Worm (Caenorhabditis elegans): Measurements from ENCODE around the gene tofu-6.

The tofu-6 gene

ce11 chrII:5373275-5374047 is 47.6 kb upstream of the tofu-6 start, which contains the start of the genes agt-2 and F09E5.3 (continued):
- peak; percentile 78 for TF ChIP-seq ceh-88 (GFP tag; IDR thresholded peaks at IDR 0.05)

ce11 chrII:5374967-5375366 is 46.1 kb upstream of the tofu-6 start, which contains the start of gene algn-2:
TSS of gene algn-2 (plus strand) at chrII:5375267.
- TF ChIP-seq ceh-82 (tag; optimal IDR thresholded peaks at IDR 0.05) (no peak), elt-2 (tag; optimal IDR thresholded peaks at IDR 0.05) (peak; percentile 14)

ce11 chrII:5377467-5378238 is 43.4 kb upstream of the tofu-6 start, which contains the start of gene prdx-2:
TSS of gene prdx-2 (plus strand) at chrII:5378195.
- TF ChIP-seq fkh-8 (tag; optimal IDR thresholded peaks at IDR 0.05) (peak; percentile 18), blmp-1 (tag; optimal IDR thresholded peaks at IDR 0.05) (peak; percentile 88), C16A3.4 (tag; optimal IDR thresholded peaks at IDR 0.05) (no peak), elt-3 (tag; optimal IDR thresholded peaks at IDR 0.05) (no peak), lsy-2 (tag; optimal IDR thresholded peaks at IDR 0.05) (peak in 1 of 2 experiments; percentile 47), efl-1 (optimal IDR thresholded peaks at IDR 0.05) (no peak), efl-1 (GFP tag; optimal IDR thresholded peaks at IDR 0.05 in 1 of 2) (peak in 1 of 2 experiments; percentile 40)

ce11 chrII:5378239-5378521 is 42.9 kb upstream of the tofu-6 start:
- TF ChIP-seq nhr-71 (tag; optimal IDR thresholded peaks at IDR 0.05), result peak; percentile 64
- peak; percentile 80 for TF ChIP-seq nhr-85 (tag)
- TF ChIP-seq nhr-90 (tag; optimal IDR thresholded peaks at IDR 0.05; ENCODE audit: poor library complexity), result peak; percentile 25
- TF ChIP-seq elt-3 (tag; optimal IDR thresholded peaks at IDR 0.05), result peak in 1 of 6 experiments; percentile 37
- TF ChIP-seq skn-1 (tag; optimal IDR thresholded peaks at IDR 0.05), result peak; percentile 92
- TF ChIP-seq dpl-1 (GFP tag; optimal IDR thresholded peaks at IDR 0.05), result peak in 1 of 3 experiments; percentile 16
- peak; percentile 35 for TF ChIP-seq snu-23 (GFP tag; optimal IDR thresholded peaks at IDR 0.05)
- TF ChIP-seq xbp-1 (tag; optimal IDR thresholded peaks at IDR 0.05), result peak; percentile 13
- no peak for TF ChIP-seq ztf-4 (tag; optimal IDR thresholded peaks at IDR 0.05)
- no peak for TF ChIP-seq grh-1 (GFP tag; IDR thresholded peaks at IDR 0.05)
- TF ChIP-seq fkh-10 (GFP tag; optimal IDR thresholded peaks at IDR 0.05), result no peak
- peak; percentile 22 for TF ChIP-seq nhr-47 (tag; optimal IDR thresholded peaks at IDR 0.05)
- TF ChIP-seq nhr-20 (tag; optimal IDR thresholded peaks at IDR 0.05), result peak; percentile 60
- TF ChIP-seq lin-35 (GFP tag; optimal IDR thresholded peaks at IDR 0.05), result peak; percentile 13 to 47
- TF ChIP-seq lin-14 (GFP tag; optimal IDR thresholded peaks at IDR 0.05), result peak; percentile 17
- TF ChIP-seq lir-3 (tag; optimal IDR thresholded peaks at IDR 0.05; ENCODE audit: poor library complexity), result no peak
- peak; percentile 12 for TF ChIP-seq rnt-1 (tag; optimal IDR thresholded peaks at IDR 0.05)

- TF ChIP-seq tbx-2 (tag; optimal IDR thresholded peaks at IDR 0.05) (peak; percentile 32), nhr-20 (tag; optimal IDR thresholded peaks at IDR 0.05) (peak; percentile 81), C16A3.4 (tag; optimal IDR thresholded peaks at IDR 0.05) (peak; percentile 60), lin-35 (GFP tag; optimal IDR thresholded peaks at IDR 0.05) (peak; percentile 25 to 81), mdl-1 (tag; optimal IDR thresholded peaks at IDR 0.05) (peak in 1 of 2 experiments; percentile 36), nhr-71 (tag; optimal IDR thresholded peaks at IDR 0.05) (peak; percentile 71), nhr-85 (tag) (peak; percentile 81), swsn-7 (tag; optimal IDR thresholded peaks at IDR 0.05) (peak; percentile 50), rnt-1 (tag; optimal IDR thresholded peaks at IDR 0.05) (peak; percentile 16), fos-1 (tag; optimal IDR thresholded peaks at IDR 0.05) (peak; percentile 10), dpl-1 (GFP tag; optimal IDR thresholded peaks at IDR 0.05) (peak in 2 of 3 experiments; percentile 47 to 50), nhr-12 (tag; optimal IDR thresholded peaks at IDR 0.05) (no peak), tlp-1 (tag; optimal IDR thresholded peaks at IDR 0.05) (no peak), grh-1 (GFP tag; IDR thresholded peaks at IDR 0.05) (peak; percentile 44), nhr-90 (tag; optimal IDR thresholded peaks at IDR 0.05; ENCODE audit: poor library complexity) (peak; percentile 77), lin-14 (GFP tag; optimal IDR thresholded peaks at IDR 0.05) (peak; percentile 83), jun-1 (tag; optimal IDR thresholded peaks at IDR 0.05) (peak; percentile 20), ztf-11 (tag; optimal IDR thresholded peaks at IDR 0.05) (no peak), ama-1 (optimal IDR thresholded peaks at IDR 0.05) (peak; percentile 91), hpl-2 (GFP tag; optimal IDR thresholded peaks at IDR 0.05) (peak; percentile 67), snpc-4 (tag; optimal IDR thresholded peaks at IDR 0.05) (no peak), nhr-84 (tag; optimal IDR thresholded peaks at IDR 0.05) (no peak), lin-13 (GFP tag; optimal IDR thresholded peaks at IDR 0.05) (peak; percentile 40), sup-37 (GFP tag; optimal IDR thresholded peaks at IDR 0.05) (no peak), nhr-19 (GFP tag; conservative IDR thresholded peaks at IDR 0.05) (peak; percentile 56)
Measured at ce11 chrII:5379614-5380077, 41.4 kb upstream of the tofu-6 start, which contains the start of gene pkc-3. TSS of gene pkc-3 (plus strand) at chrII:5380027.

Measured in whole organism, L1 larva.